Worm (Caenorhabditis elegans) whole organism, dauer: Measurements from ENCODE around the gene Y75B12B.13.

ENCODE experiments used
- unc-62 ChIP-seq: sonication (generic microtip); optimal IDR thresholded peaks from 2 replicates; lab custom pipeline; 2017; ENCODE audit warnings: missing biosample characterization, missing genetic modification reagents, missing genetic modification characterization

The Y75B12B.13 gene

DNA sequence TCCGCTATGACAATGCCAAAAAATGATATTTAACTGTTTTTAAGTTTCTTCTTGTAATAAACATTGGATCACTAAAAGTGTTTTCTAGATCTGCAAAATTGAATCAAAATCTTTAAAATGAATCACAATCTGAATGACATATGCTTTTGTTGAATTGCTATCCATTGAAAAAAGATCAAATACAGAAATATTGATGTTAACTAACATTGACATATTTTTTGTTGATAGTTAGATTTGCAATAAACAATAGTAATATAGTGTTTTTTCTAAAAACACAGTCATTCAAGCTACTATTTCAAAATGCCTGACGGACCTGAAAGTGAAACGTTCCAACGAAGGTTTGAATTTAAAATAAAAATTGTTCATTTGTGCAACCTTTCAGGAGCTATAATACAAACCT lies 43.1 kb downstream of the Y75B12B.13 start, which contains the start of gene T09F5.2:
Gene T09F5.2, plus strand, starts transcription at position 301 of the 400 bp plus-strand sequence.
- TF ChIP-seq unc-62 (GFP tag; lab: Kevin White, UChicago), result no peak

DNA sequence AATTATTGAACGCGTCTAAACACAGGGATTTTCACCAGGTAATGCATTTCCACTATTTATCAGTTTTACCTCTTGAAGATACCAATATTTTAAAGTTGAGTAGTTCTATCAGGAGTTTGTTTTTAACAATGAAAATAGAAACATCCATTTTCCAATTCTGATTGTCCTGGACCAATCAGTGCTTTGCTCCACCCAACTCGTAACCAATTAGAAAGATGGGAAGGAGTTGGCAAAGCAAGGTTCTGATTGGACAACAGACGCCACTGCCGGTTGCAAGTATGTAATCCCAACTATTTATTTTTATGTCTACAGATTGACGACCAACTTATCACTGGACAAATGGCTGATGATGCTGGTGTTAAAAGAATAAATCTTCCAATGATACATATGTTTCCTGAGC lies 43.6 kb downstream of the Y75B12B.13 start:
- no peak for TF ChIP-seq unc-62 (GFP tag; lab: Kevin White, UChicago)

DNA sequence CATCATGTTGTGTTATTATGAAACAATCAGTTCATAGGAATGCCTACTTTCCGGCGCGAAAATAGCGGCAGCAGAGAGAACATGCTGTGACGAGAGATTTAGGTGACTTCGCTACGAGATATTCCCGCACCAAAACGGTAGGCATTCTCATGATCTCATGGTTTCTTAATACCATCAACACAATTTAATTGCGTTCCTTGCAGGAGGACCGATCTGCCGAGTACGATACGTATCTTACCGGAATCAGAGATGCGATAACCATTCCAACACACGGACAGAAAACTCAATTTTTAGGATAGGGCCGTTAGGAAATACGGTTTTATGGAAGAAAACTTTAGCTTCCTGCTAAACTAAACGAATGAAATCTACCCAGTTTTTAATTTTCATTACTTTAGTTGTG lies 45.0 kb downstream of the Y75B12B.13 start, which contains the start of gene T09F5.1:
Gene T09F5.1, plus strand, starts transcription at position 301 of the 400 bp plus-strand sequence.
- TF ChIP-seq unc-62 (GFP tag; lab: Kevin White, UChicago), result no peak

DNA sequence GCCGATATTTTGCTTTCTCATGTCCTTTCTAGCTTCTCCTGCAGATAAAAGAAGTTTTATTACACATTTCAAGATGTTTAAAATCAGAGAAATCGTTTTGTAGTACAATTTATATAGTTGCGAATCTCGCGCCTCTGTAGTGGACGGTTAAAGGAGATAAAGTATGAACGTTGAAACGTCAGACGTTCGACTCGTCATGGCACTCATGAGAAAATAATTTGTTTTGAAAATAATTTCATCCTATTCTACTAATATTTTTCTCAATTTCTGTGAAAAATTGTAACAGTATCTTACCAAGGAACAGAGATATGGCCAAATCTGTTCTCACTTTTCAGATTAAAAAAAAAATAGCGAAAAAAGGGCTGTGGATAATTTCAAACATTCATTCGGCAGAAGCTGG lies 46.0 kb downstream of the Y75B12B.13 start, which contains the start of gene T09F5.20:
Gene T09F5.20, minus strand, starts transcription at position 101 of the 400 bp plus-strand sequence.
- no peak for TF ChIP-seq unc-62 (GFP tag; lab: Kevin White, UChicago)

DNA sequence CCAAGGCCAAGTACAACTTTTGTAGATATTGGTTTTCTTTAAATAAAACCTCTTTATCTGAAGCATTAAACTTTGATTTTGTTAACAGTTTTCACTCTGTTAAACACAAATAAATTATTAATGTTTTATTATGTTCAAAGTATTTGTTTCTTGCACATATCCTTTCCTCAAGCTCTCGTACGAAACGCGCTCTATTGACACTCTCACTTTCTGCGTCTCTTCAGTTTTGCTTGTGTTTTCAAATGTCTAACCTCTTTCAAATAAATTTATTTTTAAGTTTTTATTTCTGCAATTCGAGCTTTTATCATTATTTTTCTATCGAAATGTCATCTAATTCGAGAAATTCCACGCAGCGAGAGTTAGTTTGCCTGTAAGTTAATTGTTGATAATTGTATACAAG lies 50.0 kb downstream of the Y75B12B.13 start, which contains the start of gene K08F9.4:
Gene K08F9.4, plus strand, starts transcription at position 222 of the 400 bp plus-strand sequence.
- no peak for TF ChIP-seq unc-62 (GFP tag; lab: Kevin White, UChicago)
